Worm (Caenorhabditis elegans): ENCODE data around the gene idpp-12.

DNA sequence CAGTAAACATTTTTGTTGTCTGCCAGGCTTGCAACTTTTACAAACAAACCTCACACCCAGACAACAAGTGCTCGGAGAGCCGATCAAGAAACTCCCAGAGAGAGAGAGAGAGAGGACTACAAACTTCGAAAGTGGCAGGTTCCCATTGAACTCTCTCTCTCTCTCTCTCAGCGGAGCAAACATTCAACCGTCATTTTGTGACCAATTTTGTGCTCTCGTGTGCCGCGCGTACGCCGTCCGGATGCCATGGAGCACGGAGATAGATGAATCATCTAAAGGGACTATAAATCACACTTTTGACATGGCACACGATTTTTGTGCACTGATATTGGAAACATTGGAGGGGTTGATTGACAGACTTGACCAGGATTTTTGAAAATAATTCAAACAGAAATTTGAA, 5.1 kb downstream of the idpp-12 start:
- no peak for TF ChIP-seq ceh-9 (tag; optimal IDR thresholded peaks at IDR 0.05)
- no peak for TF ChIP-seq dve-1 (tag; optimal IDR thresholded peaks at IDR 0.05)
- TF ChIP-seq gmeb-2 (tag; optimal IDR thresholded peaks at IDR 0.05): no peak
- no peak for TF ChIP-seq hlh-13 (GFP tag; optimal IDR thresholded peaks at IDR 0.05)
